Worm (Caenorhabditis elegans): ENCODE data around the gene F09E5.7.

The F09E5.7 gene

ce11 chrII:5320205-5320951, 31.5 kb upstream of the F09E5.7 start:
- TF ChIP-seq elt-2 (tag; optimal IDR thresholded peaks at IDR 0.05) (peak; percentile 58), lin-35 (GFP tag; optimal IDR thresholded peaks at IDR 0.05) (peak in 1 of 2 experiments; percentile 57), lsy-2 (tag; optimal IDR thresholded peaks at IDR 0.05) (peak in 1 of 2 experiments; percentile 44), aha-1 (tag; optimal IDR thresholded peaks at IDR 0.05) (no peak), elt-3 (tag; optimal IDR thresholded peaks at IDR 0.05) (peak in 3 of 6 experiments; percentile 70 to 82 (median 75)), sptf-1 (tag; optimal IDR thresholded peaks at IDR 0.05) (no peak), swsn-7 (tag; optimal IDR thresholded peaks at IDR 0.05) (peak; percentile 7), nhr-71 (tag; optimal IDR thresholded peaks at IDR 0.05) (peak; percentile 49), ceh-82 (tag; optimal IDR thresholded peaks at IDR 0.05) (peak in 1 of 3 experiments; percentile 1), xbp-1 (tag; optimal IDR thresholded peaks at IDR 0.05) (no peak), snu-23 (GFP tag; optimal IDR thresholded peaks at IDR 0.05) (peak; percentile 63), lin-14 (GFP tag; optimal IDR thresholded peaks at IDR 0.05) (peak; percentile 70), egl-13 (tag; optimal IDR thresholded peaks at IDR 0.05) (no peak), fkh-4 (tag; optimal IDR thresholded peaks at IDR 0.05; ENCODE audit: borderline replicate concordance) (peak; percentile 4), zip-4 (GFP tag; optimal IDR thresholded peaks at IDR 0.05) (peak; percentile 32), egl-27 (tag; optimal IDR thresholded peaks at IDR 0.05) (no peak), dsc-1 (tag; optimal IDR thresholded peaks at IDR 0.05) (peak; percentile 69), nhr-28 (tag; optimal IDR thresholded peaks at IDR 0.05) (no peak), nhr-12 (tag; optimal IDR thresholded peaks at IDR 0.05) (no peak), grh-1 (GFP tag; IDR thresholded peaks at IDR 0.05) (0 out of 2 replicates have a peak, but pooled peaks have one; percentile 25), lin-39 (tag; optimal IDR thresholded peaks at IDR 0.05) (no peak), mdl-1 (tag; optimal IDR thresholded peaks at IDR 0.05) (no peak), snpc-4 (tag; optimal IDR thresholded peaks at IDR 0.05) (peak; percentile 2), nhr-77 (tag; optimal IDR thresholded peaks at IDR 0.05) (peak; percentile 93), blmp-1 (tag; optimal IDR thresholded peaks at IDR 0.05) (peak; percentile 32), nhr-84 (tag; optimal IDR thresholded peaks at IDR 0.05) (no peak), skn-1 (tag; optimal IDR thresholded peaks at IDR 0.05) (no peak), efl-1 (optimal IDR thresholded peaks at IDR 0.05) (peak; percentile 2 to 22), efl-1 (GFP tag; optimal IDR thresholded peaks at IDR 0.05 in 1 of 2) (peak in 1 of 2 experiments; percentile 53), ceh-8 (GFP tag; optimal IDR thresholded peaks at IDR 0.05) (peak; percentile 4), sup-37 (GFP tag; optimal IDR thresholded peaks at IDR 0.05) (no peak), nhr-85 (tag) (peak; percentile 91), mep-1 (tag; optimal IDR thresholded peaks at IDR 0.05) (peak; percentile 51), dpl-1 (GFP tag; optimal IDR thresholded peaks at IDR 0.05) (peak in 1 of 3 experiments; percentile 23), nhr-20 (tag; optimal IDR thresholded peaks at IDR 0.05) (peak; percentile 47), nhr-76 (tag; optimal IDR thresholded peaks at IDR 0.05) (no peak), nhr-237 (tag; optimal IDR thresholded peaks at IDR 0.05) (peak; percentile 47)

ce11 chrII:5321718-5322286, 30.1 kb upstream of the F09E5.7 start:
- TF ChIP-seq snu-23 (GFP tag; optimal IDR thresholded peaks at IDR 0.05) = peak; percentile 76
- TF ChIP-seq unc-62 (GFP tag; optimal IDR thresholded peaks at IDR 0.05) = no peak
- TF ChIP-seq ceh-8 (GFP tag; optimal IDR thresholded peaks at IDR 0.05) = peak; percentile 60
- TF ChIP-seq fkh-4 (tag; optimal IDR thresholded peaks at IDR 0.05; ENCODE audit: borderline replicate concordance) = no peak
- TF ChIP-seq aly-2 (tag; optimal IDR thresholded peaks at IDR 0.05) = no peak
- no peak for TF ChIP-seq unc-86 (tag; optimal IDR thresholded peaks at IDR 0.05)
- no peak for TF ChIP-seq ceh-82 (tag; optimal IDR thresholded peaks at IDR 0.05)
- no peak for TF ChIP-seq mep-1 (tag; optimal IDR thresholded peaks at IDR 0.05)
- TF ChIP-seq isw-1 (GFP tag; IDR thresholded peaks at IDR 0.05) = no peak
- no peak for TF ChIP-seq C34B4.2 (tag; optimal IDR thresholded peaks at IDR 0.05)
- TF ChIP-seq vab-15 (tag; optimal IDR thresholded peaks at IDR 0.05) = peak; percentile 4
- TF ChIP-seq ama-1 (optimal IDR thresholded peaks at IDR 0.05) = no peak
- peak; percentile 14 for TF ChIP-seq lin-13 (GFP tag; optimal IDR thresholded peaks at IDR 0.05)
- TF ChIP-seq efl-3 (GFP tag; optimal IDR thresholded peaks at IDR 0.05) = no peak
- TF ChIP-seq lin-14 (GFP tag; optimal IDR thresholded peaks at IDR 0.05) = peak; percentile 88
- peak in 1 of 2 experiments; percentile 26 for TF ChIP-seq mdl-1 (tag; optimal IDR thresholded peaks at IDR 0.05)
- peak; percentile 4 for TF ChIP-seq nhr-11 (tag; optimal IDR thresholded peaks at IDR 0.05)
- no peak for TF ChIP-seq lin-39 (tag; optimal IDR thresholded peaks at IDR 0.05)
- TF ChIP-seq lir-3 (tag; optimal IDR thresholded peaks at IDR 0.05; ENCODE audit: poor library complexity) = no peak
- TF ChIP-seq nhr-28 (tag; optimal IDR thresholded peaks at IDR 0.05) = no peak
- no peak for TF ChIP-seq ces-1 (GFP tag; optimal IDR thresholded peaks at IDR 0.05)
- TF ChIP-seq alr-1 (tag; optimal IDR thresholded peaks at IDR 0.05; ENCODE audit: borderline replicate concordance) = no peak
- TF ChIP-seq nhr-84 (tag; optimal IDR thresholded peaks at IDR 0.05) = no peak
